Worm (Caenorhabditis elegans): Measurements from ENCODE around the gene F59B10.6.
"Not testable (repeated sequence)": the region's sequence is repeated elsewhere in the genome, so short reads cannot be mapped to it uniquely, and the experiment has no call there.

The F59B10.6 gene

DNA sequence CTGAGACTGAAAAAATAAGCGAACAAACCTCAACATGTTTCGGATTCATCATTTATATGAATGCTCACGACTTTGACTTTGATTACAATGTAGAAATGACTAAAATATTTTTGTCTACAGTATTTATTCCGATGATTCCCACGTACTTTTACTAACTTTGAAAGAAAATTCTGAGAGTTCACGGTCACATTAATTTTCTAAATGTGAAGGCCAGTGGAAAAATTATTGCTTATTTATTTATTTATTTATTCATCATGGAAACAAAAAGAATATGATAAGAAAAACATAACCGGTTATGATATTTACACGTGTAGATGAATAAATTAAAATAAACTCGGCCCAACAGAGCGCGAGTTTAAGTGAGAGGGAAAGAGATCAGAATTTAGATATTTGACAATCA is 31.2 kb downstream of the F59B10.6 start, which contains the start of gene ZK666.8:
TSS of gene ZK666.8 (minus strand) at position 101 of the 400 bp plus-strand sequence.
- TF ChIP-seq sea-1 (GFP tag; conservative IDR thresholded peaks at IDR 0.05); pes-1 (GFP tag; IDR thresholded peaks at IDR 0.05); hmg-4 (GFP tag; optimal IDR thresholded peaks at IDR 0.05): not testable (repeated sequence)

DNA sequence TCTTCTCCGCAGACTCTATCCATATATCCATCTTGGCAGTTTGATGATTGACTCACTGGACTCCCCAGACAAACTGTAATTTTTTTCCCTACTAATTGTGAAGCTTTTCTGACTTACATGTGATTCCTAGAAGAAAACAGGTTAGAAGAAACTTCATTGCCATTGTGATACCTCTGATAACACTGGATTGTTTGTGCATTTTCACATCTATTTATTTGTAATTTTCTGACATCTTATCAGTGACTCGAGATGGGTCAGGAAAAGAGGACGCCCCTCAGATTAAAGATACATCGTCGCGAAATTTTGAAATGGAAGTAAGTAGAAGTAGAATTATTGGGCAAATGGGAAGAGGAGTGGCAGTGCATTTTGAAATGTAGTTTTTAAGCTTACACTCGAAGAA is 33.9 kb downstream of the F59B10.6 start, which contains the start of gene clec-61:
TSS of gene clec-61 (minus strand) at position 209 of the 400 bp plus-strand sequence.
- no peak for TF ChIP-seq hnd-1 (tag; optimal IDR thresholded peaks at IDR 0.05)
- TF ChIP-seq B0310.2 (tag; optimal IDR thresholded peaks at IDR 0.05), result no peak
- no peak for TF ChIP-seq aly-1 (tag; optimal IDR thresholded peaks at IDR 0.05)
- TF ChIP-seq tbx-11 (GFP tag; IDR thresholded peaks at IDR 0.05), result no peak
- TF ChIP-seq ceh-13 (GFP tag; optimal IDR thresholded peaks at IDR 0.05), result no peak
- no peak for TF ChIP-seq flt-1 (GFP tag; IDR thresholded peaks at IDR 0.05)
- TF ChIP-seq ets-7 (tag; optimal IDR thresholded peaks at IDR 0.05), result no peak

DNA sequence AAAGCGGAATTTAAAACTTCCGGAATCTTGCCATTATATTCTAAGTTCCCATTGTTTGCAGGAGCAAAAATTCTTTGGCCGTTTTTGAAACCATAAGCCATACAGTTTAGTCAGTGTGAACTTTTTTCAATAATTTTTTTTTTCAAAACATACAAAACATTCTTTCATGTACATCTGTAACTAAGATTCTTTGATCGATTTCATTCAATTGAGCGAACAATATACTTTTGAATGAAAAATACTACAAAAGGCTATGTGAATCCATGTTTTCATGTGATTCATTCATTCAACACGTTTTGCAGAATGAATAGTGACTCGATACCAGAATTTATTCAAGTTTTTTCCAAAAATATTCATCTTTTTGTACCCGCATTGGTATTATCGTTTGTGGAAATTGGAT is 37.5 kb downstream of the F59B10.6 start, which contains the start of gene ZK666.15:
TSS of gene ZK666.15 (plus strand) at position 301 of the 400 bp plus-strand sequence.
- TF ChIP-seq hmg-4 (GFP tag; optimal IDR thresholded peaks at IDR 0.05), result no peak
- no peak for TF ChIP-seq ama-1 (optimal IDR thresholded peaks at IDR 0.05)

DNA sequence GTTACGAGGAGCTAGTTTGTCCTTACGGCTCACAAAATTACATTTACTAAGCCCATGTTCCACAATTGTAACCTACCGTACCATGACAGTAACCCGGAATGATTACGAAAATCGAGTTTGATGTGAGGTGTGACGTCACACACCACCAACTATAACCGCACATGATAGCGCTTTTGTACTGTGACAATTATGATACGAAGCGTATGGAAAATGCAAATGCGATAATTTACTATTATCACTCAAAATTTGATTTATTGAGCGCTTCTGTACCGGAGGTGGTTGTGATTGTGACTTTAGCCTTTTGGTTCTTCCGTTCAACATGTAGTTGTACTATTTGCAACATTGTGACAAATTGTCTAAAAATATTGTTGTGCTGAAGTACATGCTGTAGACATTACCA is 38.6 kb downstream of the F59B10.6 start:
- TF ChIP-seq ceh-36 (tag; optimal IDR thresholded peaks at IDR 0.05) (no peak), tra-4 (tag; optimal IDR thresholded peaks at IDR 0.05) (no peak), sea-1 (GFP tag; conservative IDR thresholded peaks at IDR 0.05) (no peak), aly-1 (tag; optimal IDR thresholded peaks at IDR 0.05) (no peak), hmg-4 (GFP tag; optimal IDR thresholded peaks at IDR 0.05) (no peak), F13C5.2 (tag; optimal IDR thresholded peaks at IDR 0.05) (no peak), B0310.2 (tag; optimal IDR thresholded peaks at IDR 0.05) (no peak), ceh-13 (GFP tag; optimal IDR thresholded peaks at IDR 0.05) (no peak), ama-1 (optimal IDR thresholded peaks at IDR 0.05) (no peak), scrt-1 (GFP tag; IDR thresholded peaks at IDR 0.05) (no peak)

DNA sequence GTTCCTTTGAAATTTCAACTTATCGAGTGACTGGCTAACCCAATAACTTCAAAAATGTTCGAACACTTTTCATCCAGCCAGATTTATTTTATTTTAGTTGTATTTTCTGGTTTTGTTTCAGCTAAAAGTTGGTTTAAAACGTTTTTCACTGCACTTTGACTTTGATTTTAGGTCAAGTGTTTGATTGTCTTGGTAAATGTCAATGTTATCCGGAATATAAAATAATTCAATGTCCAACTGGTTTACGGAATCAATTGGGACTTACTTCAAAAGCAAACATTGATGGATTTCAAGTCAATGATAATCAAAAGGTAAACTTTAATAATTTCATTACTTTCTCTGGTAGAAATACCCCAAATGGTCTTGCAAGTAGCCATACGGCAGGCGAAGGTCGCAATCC is 40.4 kb downstream of the F59B10.6 start:
- TF ChIP-seq ceh-36 (tag; optimal IDR thresholded peaks at IDR 0.05), result no peak
- no peak for TF ChIP-seq tra-4 (tag; optimal IDR thresholded peaks at IDR 0.05)
- TF ChIP-seq scrt-1 (GFP tag; IDR thresholded peaks at IDR 0.05), result no peak
- TF ChIP-seq hmbx-1 (tag; optimal IDR thresholded peaks at IDR 0.05), result no peak

DNA sequence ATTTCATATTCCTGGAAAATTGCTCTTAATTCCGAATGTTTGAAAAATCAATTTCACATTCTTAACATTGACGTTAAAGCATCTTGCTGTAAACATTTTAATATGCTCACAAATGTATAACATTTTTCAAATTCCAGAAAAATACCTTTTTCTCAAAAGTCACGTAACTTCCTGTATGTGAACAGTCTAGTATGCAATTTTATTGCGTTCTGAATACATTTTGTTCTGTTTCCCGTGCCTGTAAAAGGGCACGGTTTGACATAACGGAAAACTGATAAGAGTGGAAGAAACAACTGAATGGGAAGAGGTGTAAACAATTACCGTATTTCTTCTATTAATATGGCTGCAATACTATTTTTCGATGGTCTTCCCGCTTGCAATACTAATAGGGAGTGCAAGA is 41.4 kb downstream of the F59B10.6 start:
- TF ChIP-seq hmbx-1 (tag; optimal IDR thresholded peaks at IDR 0.05), result no peak
- no peak for TF ChIP-seq scrt-1 (GFP tag; IDR thresholded peaks at IDR 0.05)
- no peak for TF ChIP-seq ets-7 (tag; optimal IDR thresholded peaks at IDR 0.05)
- TF ChIP-seq hnd-1 (tag; optimal IDR thresholded peaks at IDR 0.05), result no peak
- no peak for TF ChIP-seq aly-1 (tag; optimal IDR thresholded peaks at IDR 0.05)
- TF ChIP-seq sea-1 (GFP tag; conservative IDR thresholded peaks at IDR 0.05), result no peak
- no peak for TF ChIP-seq pes-1 (GFP tag; IDR thresholded peaks at IDR 0.05)
- TF ChIP-seq tbx-37 (GFP tag; conservative IDR thresholded peaks at IDR 0.05), result no peak
- no peak for TF ChIP-seq tbx-11 (GFP tag; IDR thresholded peaks at IDR 0.05)
- TF ChIP-seq F13C5.2 (tag; optimal IDR thresholded peaks at IDR 0.05), result no peak
- TF ChIP-seq flt-1 (GFP tag; IDR thresholded peaks at IDR 0.05), result no peak
- no peak for TF ChIP-seq B0310.2 (tag; optimal IDR thresholded peaks at IDR 0.05)
- TF ChIP-seq ama-1 (optimal IDR thresholded peaks at IDR 0.05), result no peak
- TF ChIP-seq ceh-36 (tag; optimal IDR thresholded peaks at IDR 0.05), result no peak
- TF ChIP-seq hmg-4 (GFP tag; optimal IDR thresholded peaks at IDR 0.05), result no peak
- TF ChIP-seq tra-4 (tag; optimal IDR thresholded peaks at IDR 0.05), result no peak
- no peak for TF ChIP-seq ceh-13 (GFP tag; optimal IDR thresholded peaks at IDR 0.05)

DNA sequence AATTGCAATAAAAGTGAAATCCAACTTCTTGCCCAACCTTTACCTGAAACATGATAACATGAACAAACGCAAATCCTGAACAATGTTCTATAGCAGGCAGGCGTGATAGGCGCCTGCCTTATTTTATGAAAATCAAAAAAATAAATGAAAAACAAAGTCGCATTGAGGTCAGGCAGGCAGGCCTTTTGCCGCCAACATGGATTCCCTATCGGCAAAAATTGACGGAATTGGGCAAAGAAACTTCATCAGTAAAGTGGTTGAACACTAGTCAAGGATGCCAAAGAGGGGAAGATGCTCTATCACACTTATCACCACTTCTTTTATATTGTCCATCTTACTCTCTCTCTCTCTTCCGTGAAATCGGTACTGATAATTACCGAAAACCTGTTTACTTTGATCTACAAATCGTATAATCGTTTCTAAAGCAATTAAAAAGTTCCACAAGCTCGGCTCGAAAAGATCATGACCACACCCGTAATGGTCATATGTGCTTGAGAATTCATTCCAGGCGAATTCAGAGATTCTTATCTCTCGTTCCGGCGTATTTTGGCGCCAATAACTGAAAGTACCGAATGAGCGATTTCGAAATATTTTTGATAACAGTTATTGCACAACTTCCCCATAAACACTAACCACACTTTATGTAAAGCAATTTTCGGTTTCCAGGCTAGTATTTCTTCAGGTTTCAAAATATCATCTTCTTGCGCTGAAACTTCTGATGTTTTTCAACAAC is 42.3 kb downstream of the F59B10.6 start, which contains the start of the genes clec-60 and ZK666.11:
TSS of gene clec-60 (minus strand) at position 51 of the 733 bp plus-strand sequence.
TSS of gene ZK666.11 (plus strand) at position 699 of the 733 bp plus-strand sequence.
- TF ChIP-seq pes-1 (GFP tag; IDR thresholded peaks at IDR 0.05) (no peak), tbx-11 (GFP tag; IDR thresholded peaks at IDR 0.05) (no peak), sea-1 (GFP tag; conservative IDR thresholded peaks at IDR 0.05) (no peak), F13C5.2 (tag; optimal IDR thresholded peaks at IDR 0.05) (no peak), hmg-4 (GFP tag; optimal IDR thresholded peaks at IDR 0.05) (no peak), aly-1 (tag; optimal IDR thresholded peaks at IDR 0.05) (no peak), ceh-36 (tag; optimal IDR thresholded peaks at IDR 0.05) (no peak), tbx-37 (GFP tag; conservative IDR thresholded peaks at IDR 0.05) (no peak), ama-1 (optimal IDR thresholded peaks at IDR 0.05) (no peak), ets-7 (tag; optimal IDR thresholded peaks at IDR 0.05) (no peak), flt-1 (GFP tag; IDR thresholded peaks at IDR 0.05) (no peak), hmbx-1 (tag; optimal IDR thresholded peaks at IDR 0.05) (no peak), ceh-13 (GFP tag; optimal IDR thresholded peaks at IDR 0.05) (no peak), scrt-1 (GFP tag; IDR thresholded peaks at IDR 0.05) (no peak), B0310.2 (tag; optimal IDR thresholded peaks at IDR 0.05) (no peak), tra-4 (tag; optimal IDR thresholded peaks at IDR 0.05) (no peak)

DNA sequence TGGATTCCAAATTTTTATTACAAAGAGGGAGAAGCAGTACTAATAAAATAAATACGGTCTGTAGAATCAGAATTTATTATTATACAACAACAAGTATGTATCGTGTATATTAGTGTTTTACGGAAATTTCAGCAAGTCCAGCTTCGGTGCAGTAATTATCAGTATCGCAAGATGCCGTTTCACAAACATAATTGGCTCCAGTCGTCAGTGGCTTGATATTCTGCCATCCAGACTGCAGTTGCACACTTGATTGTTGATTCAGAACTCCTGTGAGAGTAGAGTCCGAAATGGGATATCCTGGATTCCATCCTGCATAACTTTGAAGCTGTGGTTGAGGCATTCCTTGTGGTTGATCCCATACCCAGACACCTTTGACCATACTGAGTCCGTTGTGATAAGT is 44.2 kb downstream of the F59B10.6 start:
- TF ChIP-seq pes-1 (GFP tag; IDR thresholded peaks at IDR 0.05), result no peak
- no peak for TF ChIP-seq tbx-37 (GFP tag; conservative IDR thresholded peaks at IDR 0.05)
- TF ChIP-seq flt-1 (GFP tag; IDR thresholded peaks at IDR 0.05), result no peak
- TF ChIP-seq hmbx-1 (tag; optimal IDR thresholded peaks at IDR 0.05), result no peak
- TF ChIP-seq ets-7 (tag; optimal IDR thresholded peaks at IDR 0.05), result no peak
- TF ChIP-seq ceh-13 (GFP tag; optimal IDR thresholded peaks at IDR 0.05), result no peak
- TF ChIP-seq tbx-11 (GFP tag; IDR thresholded peaks at IDR 0.05), result no peak
- no peak for TF ChIP-seq hnd-1 (tag; optimal IDR thresholded peaks at IDR 0.05)
- no peak for TF ChIP-seq tra-4 (tag; optimal IDR thresholded peaks at IDR 0.05)
- TF ChIP-seq hmg-4 (GFP tag; optimal IDR thresholded peaks at IDR 0.05), result no peak
- TF ChIP-seq ama-1 (optimal IDR thresholded peaks at IDR 0.05), result no peak
- no peak for TF ChIP-seq sea-1 (GFP tag; conservative IDR thresholded peaks at IDR 0.05)

Data from whole organism, early embryonic.